Worm (Caenorhabditis elegans) whole organism, L4 larva: ENCODE data around the gene cks-1.

Experiments used
- D1046.2 ChIP-seq: fragments of 200-800 bp; sonication (Bioruptor generic); IDR thresholded peaks from 2 replicates; pipeline ENCODE4 v1.3.6; 2022; ENCODE audit warnings: missing genetic modification characterization, missing compliant biosample characterization
- F44E2.7 ChIP-seq: fragments of 200-800 bp; sonication (Bioruptor generic); IDR thresholded peaks from 2 replicates; pipeline ENCODE4 v2.1.2; 2022; ENCODE audit warnings: missing genetic modification characterization, missing compliant biosample characterization
- F49E8.2 ChIP-seq: sonication (generic microtip); optimal IDR thresholded peaks from 2 replicates; lab custom pipeline; 2016; ENCODE audit warnings: missing compliant biosample characterization, mild to moderate bottlenecking, missing genetic modification characterization, borderline replicate concordance
- R02D3.7 ChIP-seq: fragments of 150-350 bp; sonication (generic microtip); optimal IDR thresholded peaks from 3 replicates; lab custom pipeline; 2014; ENCODE audit warnings: missing biosample characterization, missing genetic modification characterization
- aly-2 ChIP-seq: sonication (generic microtip); optimal IDR thresholded peaks from 2 replicates; lab custom pipeline; 2018; ENCODE audit warnings: missing biosample characterization, missing genetic modification characterization
- ceh-20 ChIP-seq: fragments of 200-800 bp; sonication (Bioruptor generic); IDR thresholded peaks from 2 replicates; pipeline ENCODE4 v1.3.6; 2022; ENCODE audit warnings: missing genetic modification reagents, missing genetic modification characterization, missing compliant biosample characterization
- ceh-32 ChIP-seq: sonication (generic microtip); optimal IDR thresholded peaks from 2 replicates; lab custom pipeline; 2016; ENCODE audit warnings: mild to moderate bottlenecking, missing genetic modification characterization, missing compliant biosample characterization; ENCODE audit not compliant: poor library complexity
- ceh-44 ChIP-seq: fragments of 200-800 bp; sonication (Bioruptor generic); IDR thresholded peaks from 2 replicates; pipeline ENCODE4 v1.3.6; 2022; ENCODE audit warnings: missing genetic modification reagents, missing genetic modification characterization, missing compliant biosample characterization
- ces-1 ChIP-seq: fragments of 150-350 bp; sonication (generic microtip); optimal IDR thresholded peaks from 4 replicates; lab custom pipeline; 2014; ENCODE audit warnings: missing biosample characterization, missing genetic modification reagents, missing genetic modification characterization
- cey-2 ChIP-seq: sonication (generic microtip); optimal IDR thresholded peaks from 3 replicates; lab custom pipeline; 2017; ENCODE audit warnings: missing genetic modification characterization, mild to moderate bottlenecking, missing compliant biosample characterization, antibody characterized with exemption, borderline replicate concordance; ENCODE audit not compliant: insufficient read depth
- ctbp-1 ChIP-seq: fragments of 200-800 bp; sonication (Bioruptor generic); IDR thresholded peaks from 2 replicates; pipeline ENCODE4 v1.3.6; 2022; ENCODE audit warnings: missing genetic modification reagents, missing genetic modification characterization, missing compliant biosample characterization
- daf-16 ChIP-seq, 3 experiments: sonication (generic microtip); optimal IDR thresholded peaks; 2 replicates each; lab custom pipeline; 2016 to 2017; ENCODE audit warnings: missing genetic modification characterization in 3 of 3, missing genetic modification reagents in 3 of 3, mild to moderate bottlenecking in 2 of 3, missing compliant biosample characterization in 2 of 3, missing biosample characterization in 1 of 3, moderate library complexity in 1 of 3
- dmd-6 ChIP-seq: fragments of 200-800 bp; sonication (Bioruptor generic); IDR thresholded peaks from 2 replicates; pipeline ENCODE4 v1.3.6; 2022; ENCODE audit warnings: missing genetic modification reagents, missing genetic modification characterization, missing compliant biosample characterization
- dpl-1 ChIP-seq: fragments of 150-350 bp; optimal IDR thresholded peaks from 2 replicates; lab custom pipeline; 2014; ENCODE audit warnings: missing biosample characterization, missing genetic modification reagents, missing genetic modification characterization
- dve-1 ChIP-seq: sonication (generic microtip); optimal IDR thresholded peaks from 2 replicates; lab custom pipeline; 2017; ENCODE audit warnings: antibody characterized with exemption, mild to moderate bottlenecking, missing genetic modification characterization, missing compliant biosample characterization; ENCODE audit not compliant: insufficient read depth
- egl-27 ChIP-seq: sonication (generic microtip); optimal IDR thresholded peaks from 3 replicates; lab custom pipeline; 2017; ENCODE audit warnings: missing biosample characterization, missing genetic modification reagents, missing genetic modification characterization
- egl-43 ChIP-seq: fragments of 200-800 bp; sonication (Bioruptor generic); IDR thresholded peaks from 2 replicates; pipeline ENCODE4 v1.3.6; 2022; ENCODE audit warnings: missing genetic modification reagents, missing genetic modification characterization, missing compliant biosample characterization
- fkh-10 ChIP-seq: fragments of 150-350 bp; optimal IDR thresholded peaks from 2 replicates; lab custom pipeline; 2014; ENCODE audit warnings: missing biosample characterization, missing genetic modification reagents, missing genetic modification characterization
- gei-8 ChIP-seq: fragments of 200-800 bp; sonication (Bioruptor generic); optimal IDR thresholded peaks from 2 replicates; lab custom pipeline; 2018; ENCODE audit warnings: mild to moderate bottlenecking, missing genetic modification characterization, missing compliant biosample characterization
- hif-1 ChIP-seq, 2 experiments: sonication (generic microtip); optimal IDR thresholded peaks; 2 replicates each; lab custom pipeline; 2016 to 2017; ENCODE audit warnings: missing compliant biosample characterization in 2 of 2, missing genetic modification characterization in 2 of 2, missing genetic modification reagents in 2 of 2, missing genotype in 2 of 2, mild to moderate bottlenecking in 1 of 2
- hlh-11 ChIP-seq: fragments of 200-800 bp; sonication (Bioruptor generic); optimal IDR thresholded peaks from 2 replicates; lab custom pipeline; 2018; ENCODE audit warnings: mild to moderate bottlenecking, missing genetic modification characterization, missing compliant biosample characterization
- hmg-1.1 ChIP-seq: fragments of 200-800 bp; sonication (Bioruptor generic); IDR thresholded peaks from 2 replicates; pipeline ENCODE4 v1.3.6; 2022; ENCODE audit warnings: missing genetic modification reagents, missing genetic modification characterization, missing compliant biosample characterization
- lim-7 ChIP-seq: fragments of 200-800 bp; sonication (Bioruptor generic); IDR thresholded peaks from 2 replicates; pipeline ENCODE4 v1.3.6; 2022; ENCODE audit warnings: missing genetic modification characterization, missing compliant biosample characterization
- lin-1 ChIP-seq: fragments of 200-800 bp; sonication (Bioruptor generic); IDR thresholded peaks from 2 replicates; pipeline ENCODE4 v1.3.6; 2022; ENCODE audit warnings: missing genetic modification reagents, missing genetic modification characterization, missing compliant biosample characterization
- lin-38 ChIP-seq: fragments of 200-800 bp; sonication (Bioruptor generic); IDR thresholded peaks from 2 replicates; pipeline ENCODE4 v1.3.6; 2022; ENCODE audit warnings: missing genetic modification reagents, missing genetic modification characterization, missing compliant biosample characterization
- lsy-2 ChIP-seq, 2 experiments: fragments of 150-350 bp in 1 of 2; sonication (generic microtip) in 1 of 2; optimal IDR thresholded peaks; 2 replicates each; lab custom pipeline; 2014 to 2017; ENCODE audit warnings: missing biosample characterization in 2 of 2, missing genetic modification characterization in 2 of 2
- madf-9 ChIP-seq: fragments of 200-800 bp; sonication (Bioruptor generic); conservative IDR thresholded peaks from 2 replicates; pipeline ENCODE4 v1.3.6; 2022; ENCODE audit warnings: missing genetic modification reagents, missing genetic modification characterization, missing compliant biosample characterization
- mdt-29 ChIP-seq: fragments of 200-800 bp; sonication (Bioruptor generic); IDR thresholded peaks from 2 replicates; pipeline ENCODE4 v1.3.6; 2022; ENCODE audit warnings: missing genetic modification reagents, missing genetic modification characterization, missing compliant biosample characterization
- mep-1 ChIP-seq: fragments of 150-350 bp; sonication (generic microtip); optimal IDR thresholded peaks from 3 replicates; lab custom pipeline; 2014; ENCODE audit warnings: missing biosample characterization, missing genetic modification characterization
- mes-2 ChIP-seq: sonication (generic microtip); optimal IDR thresholded peaks from 2 replicates; lab custom pipeline; 2016; ENCODE audit warnings: missing genotype, mild to moderate bottlenecking, missing genetic modification characterization, missing compliant biosample characterization; ENCODE audit not compliant: poor library complexity, severe bottlenecking
- mxl-2 ChIP-seq: fragments of 200-800 bp; sonication (Bioruptor generic); conservative IDR thresholded peaks from 2 replicates; pipeline ENCODE4 v1.3.6; 2022; ENCODE audit warnings: missing genetic modification reagents, missing genetic modification characterization, missing compliant biosample characterization
- mxl-3 ChIP-seq: fragments of 200-800 bp; sonication (Bioruptor generic); optimal IDR thresholded peaks from 2 replicates; lab custom pipeline; 2018; ENCODE audit warnings: mild to moderate bottlenecking, missing genetic modification characterization, missing compliant biosample characterization
- nhr-102 ChIP-seq: sonication (generic microtip); optimal IDR thresholded peaks from 2 replicates; lab custom pipeline; 2016; ENCODE audit warnings: mild to moderate bottlenecking, missing genetic modification characterization, moderate library complexity, missing compliant biosample characterization
- nhr-111 ChIP-seq: fragments of 200-800 bp; sonication (Bioruptor generic); optimal IDR thresholded peaks from 2 replicates; lab custom pipeline; 2018; ENCODE audit warnings: mild to moderate bottlenecking, missing genetic modification characterization, missing compliant biosample characterization
- nhr-28 ChIP-seq: fragments of 150-350 bp; optimal IDR thresholded peaks from 2 replicates; lab custom pipeline; 2014; ENCODE audit warnings: missing biosample characterization, missing genetic modification characterization
- nhr-42 ChIP-seq: fragments of 200-800 bp; sonication (Bioruptor generic); IDR thresholded peaks from 2 replicates; pipeline ENCODE4 v1.3.6; 2022; ENCODE audit warnings: missing genetic modification characterization, missing compliant biosample characterization
- nhr-48 ChIP-seq: sonication (generic microtip); optimal IDR thresholded peaks from 2 replicates; lab custom pipeline; 2016; ENCODE audit warnings: mild to moderate bottlenecking, missing genetic modification characterization, missing compliant biosample characterization
- nhr-76 ChIP-seq: fragments of 150-350 bp; optimal IDR thresholded peaks from 2 replicates; lab custom pipeline; 2014; ENCODE audit warnings: missing biosample characterization, missing genetic modification characterization
- php-3 ChIP-seq: fragments of 200-800 bp; sonication (Bioruptor generic); IDR thresholded peaks from 2 replicates; pipeline ENCODE4 v1.3.6; 2022; ENCODE audit warnings: missing genetic modification reagents, missing genetic modification characterization, missing compliant biosample characterization
- pqm-1 ChIP-seq: sonication (generic microtip); optimal IDR thresholded peaks from 2 replicates; lab custom pipeline; 2017; ENCODE audit warnings: missing biosample characterization, missing genetic modification characterization
- rbr-2 ChIP-seq: sonication (generic microtip); optimal IDR thresholded peaks from 2 replicates; lab custom pipeline; 2016; ENCODE audit warnings: missing genotype, missing genetic modification characterization, missing compliant biosample characterization
- snpc-1.2 ChIP-seq: fragments of 200-800 bp; sonication (Bioruptor generic); IDR thresholded peaks from 2 replicates; pipeline ENCODE4 v1.3.6; 2022; ENCODE audit warnings: missing genetic modification reagents, missing genetic modification characterization, missing compliant biosample characterization
- tra-1 ChIP-seq: fragments of 200-800 bp; sonication (Bioruptor generic); IDR thresholded peaks from 2 replicates; pipeline ENCODE4 v1.3.6; 2022; ENCODE audit warnings: missing genetic modification reagents, missing genetic modification characterization, missing compliant biosample characterization
- unc-62 ChIP-seq, 3 experiments: fragments of 150-350 bp in 1 of 3; sonication (generic microtip); optimal IDR thresholded peaks in 2 of 3; peaks in 1 of 3; 1 replicate in 1 of 3; 2 replicates in 2 of 3; lab custom pipeline; 2014 to 2017; ENCODE audit warnings: missing biosample characterization in 3 of 3, missing genetic modification characterization in 3 of 3, missing genetic modification reagents in 3 of 3, missing genotype in 1 of 3
- vab-7 ChIP-seq: fragments of 200-800 bp; sonication (Bioruptor generic); IDR thresholded peaks from 2 replicates; pipeline ENCODE4 v1.3.6; 2022; ENCODE audit warnings: missing genetic modification reagents, missing genetic modification characterization, missing compliant biosample characterization
- ztf-7 ChIP-seq: fragments of 150-350 bp; optimal IDR thresholded peaks from 2 replicates; lab custom pipeline; 2014; ENCODE audit warnings: missing biosample characterization, missing genetic modification characterization

Gene cks-1

DNA sequence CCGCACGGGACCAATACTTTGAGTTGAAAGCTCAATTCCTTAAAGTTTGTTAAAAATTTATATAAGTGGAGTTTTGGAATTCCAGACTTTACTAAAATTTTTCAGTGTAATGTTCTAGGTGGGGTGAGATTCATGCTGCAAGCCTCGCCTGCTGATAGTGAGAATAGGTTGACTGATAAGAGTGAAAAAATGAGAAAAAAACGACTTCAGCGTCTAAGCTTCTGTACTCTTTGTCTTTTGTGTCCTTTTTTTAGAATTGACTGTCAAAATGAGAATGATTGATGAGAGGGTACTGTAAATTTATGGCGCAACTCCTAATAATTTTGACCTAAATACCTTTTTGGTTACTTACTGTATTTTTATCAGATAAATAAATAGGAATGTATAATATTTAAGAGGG, 20.5 kb downstream of the cks-1 start (continued):
- TF ChIP-seq ztf-7 (tag; lab: Kevin White, UChicago), result no peak
- TF ChIP-seq cey-2 (tag; lab: Kevin White, UChicago), result no peak
- TF ChIP-seq tra-1 (GFP tag; lab: Robert Waterston, UW), result 0 out of 2 replicates have a peak, but pooled peaks have one; percentile 60
- no peak for TF ChIP-seq daf-16 (GFP tag; optimal IDR thresholded peaks at IDR 0.05; lab: Kevin White, UChicago)
- TF ChIP-seq daf-16 (tag; optimal IDR thresholded peaks at IDR 0.05; lab: Kevin White, UChicago), result peak; percentile 24
- TF ChIP-seq, all 104 proteins: peak for 10

DNA sequence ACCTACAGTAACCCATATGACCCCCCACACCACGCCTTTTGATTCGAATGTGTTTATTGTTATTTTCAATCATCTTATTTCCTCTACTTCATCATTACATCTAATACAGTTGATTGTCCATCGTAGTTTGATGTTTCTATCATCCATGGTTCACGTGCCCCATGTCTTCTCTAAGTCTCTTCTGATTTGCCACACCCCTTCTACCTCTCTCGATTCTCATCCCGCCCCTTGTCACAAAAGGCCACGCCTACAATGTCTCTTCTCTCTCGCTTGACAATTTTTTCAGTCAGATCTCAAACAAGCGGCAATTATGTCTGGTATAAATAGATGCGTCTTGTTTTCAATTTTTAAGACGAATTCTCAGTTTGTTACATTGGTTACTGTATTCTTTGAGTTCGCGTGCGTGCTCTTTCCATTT, 21.3 kb downstream of the cks-1 start:
- TF ChIP-seq nhr-42 (GFP tag; lab: Robert Waterston, UW), result no peak
- TF ChIP-seq cey-2 (tag; lab: Kevin White, UChicago), result peak; percentile 92
- TF ChIP-seq ces-1 (GFP tag; lab: Kevin White, UChicago), result no peak
- no peak for TF ChIP-seq madf-9 (GFP tag; lab: Robert Waterston, UW)
- no peak for TF ChIP-seq lin-38 (GFP tag; lab: Robert Waterston, UW)
- TF ChIP-seq rbr-2 (tag; lab: Kevin White, UChicago), result no peak
- TF ChIP-seq dpl-1, result peak; percentile 8
- 0 out of 2 replicates have a peak, but pooled peaks have one; percentile 12 for TF ChIP-seq php-3 (GFP tag; lab: Robert Waterston, UW)
- no peak for TF ChIP-seq F44E2.7 (GFP tag; lab: Robert Waterston, UW)
- TF ChIP-seq mep-1 (tag; lab: Kevin White, UChicago), result peak; percentile 54
- TF ChIP-seq fkh-10, result no peak
- TF ChIP-seq nhr-102 (tag; lab: Kevin White, UChicago), result no peak
- no peak for TF ChIP-seq ctbp-1 (GFP tag; lab: Robert Waterston, UW)
- peak; percentile 42 for TF ChIP-seq hmg-1.1 (GFP tag; lab: Robert Waterston, UW)
- no peak for TF ChIP-seq F49E8.2
- no peak for TF ChIP-seq aly-2 (tag; lab: Kevin White, UChicago)
- peak; percentile 2 for TF ChIP-seq mes-2 (tag; lab: Kevin White, UChicago)
- TF ChIP-seq tra-1 (GFP tag; lab: Robert Waterston, UW), result peak; percentile 40; the same call in 1 of the 2 replicates
- TF ChIP-seq nhr-28, result peak; percentile 80
- no peak for TF ChIP-seq ceh-44 (GFP tag; lab: Robert Waterston, UW)
- TF ChIP-seq R02D3.7 (tag; lab: Kevin White, UChicago), result no peak
- TF ChIP-seq mxl-3 (GFP tag; lab: Kevin White, UChicago), result peak; percentile 64
- peak; percentile 91 for TF ChIP-seq hlh-11 (tag; lab: Kevin White, UChicago)
- TF ChIP-seq egl-27 (tag; lab: Kevin White, UChicago), result no peak
- peak; percentile 35 for TF ChIP-seq pqm-1 (tag; lab: Kevin White, UChicago)
- peak; percentile 87 for TF ChIP-seq dve-1 (tag; lab: Kevin White, UChicago)
- no peak for TF ChIP-seq ceh-32 (tag; lab: Kevin White, UChicago)
- TF ChIP-seq hif-1 (tag; optimal IDR thresholded peaks at IDR 0.05; lab: Kevin White, UChicago), result peak in 1 of 2 experiments; percentile 54
- no peak for TF ChIP-seq D1046.2 (GFP tag; lab: Robert Waterston, UW)
- no peak for TF ChIP-seq lim-7 (GFP tag; lab: Robert Waterston, UW)
- TF ChIP-seq mdt-29, result no peak
- TF ChIP-seq nhr-48 (tag; lab: Kevin White, UChicago), result peak; percentile 88
- peak in 1 of 2 experiments; percentile 71 for TF ChIP-seq unc-62 (GFP tag; optimal IDR thresholded peaks at IDR 0.05 in 1 of 2; lab: Kevin White, UChicago)
- TF ChIP-seq unc-62 (tag; optimal IDR thresholded peaks at IDR 0.05; lab: Kevin White, UChicago), result no peak
- no peak for TF ChIP-seq vab-7 (GFP tag; lab: Robert Waterston, UW)
- peak; percentile 8 for TF ChIP-seq gei-8
- TF ChIP-seq lsy-2 (tag; optimal IDR thresholded peaks at IDR 0.05; lab: Kevin White, UChicago), result peak in 1 of 2 experiments; percentile 85
- peak; percentile 29; the same call in 1 of the 2 replicates for TF ChIP-seq lin-1
- TF ChIP-seq nhr-111 (GFP tag; lab: Kevin White, UChicago), result no peak
- TF ChIP-seq mxl-2 (GFP tag; lab: Robert Waterston, UW), result peak; percentile 80
- no peak for TF ChIP-seq snpc-1.2 (GFP tag; lab: Robert Waterston, UW)
- no peak for TF ChIP-seq egl-43 (GFP tag; lab: Robert Waterston, UW)
- TF ChIP-seq dmd-6 (GFP tag; lab: Robert Waterston, UW), result peak; percentile 91
- TF ChIP-seq ceh-20, result peak; percentile 72
- peak; percentile 69 for TF ChIP-seq nhr-76
